Worm (Caenorhabditis elegans): ENCODE data around the gene H11E01.3.

- no peak for TF ChIP-seq blmp-1 (tag; optimal IDR thresholded peaks at IDR 0.05)
- no peak for TF ChIP-seq unc-39 (tag; optimal IDR thresholded peaks at IDR 0.05)
Measured at ce11 chrX:1603027-1603426, 1.7 kb upstream of the H11E01.3 start.

All from whole organism, mixed stage, embryonic.